Worm (Caenorhabditis elegans): ENCODE results near the gene gly-1.

The gly-1 gene

DNA sequence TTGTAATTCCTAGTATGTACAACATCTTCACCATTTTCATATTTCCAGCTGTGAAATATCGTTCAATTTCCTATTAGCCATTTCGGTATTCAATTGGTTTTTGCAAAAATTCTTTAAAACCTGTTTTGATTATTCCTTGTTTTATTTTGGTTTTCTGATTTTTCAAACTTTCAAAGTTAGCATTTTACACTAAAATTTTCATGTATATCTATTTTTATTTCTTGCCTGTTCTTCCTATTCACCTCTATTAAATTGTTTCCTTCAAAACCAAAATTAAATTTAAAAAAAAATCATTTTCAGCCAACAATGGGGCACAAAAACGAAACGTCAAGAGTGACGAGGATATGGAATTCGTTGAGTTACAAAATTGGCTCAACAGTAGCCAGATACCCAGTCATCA is 13.0 kb downstream of the gly-1 start, which contains the start of gene ptr-8:
TSS of gene ptr-8 (plus strand) at position 301 of the 400 bp plus-strand sequence.
- no peak for TF ChIP-seq dao-5 (tag; optimal IDR thresholded peaks at IDR 0.05)
- no peak for TF ChIP-seq W03F9.2 (tag; optimal IDR thresholded peaks at IDR 0.05)
- TF ChIP-seq him-1 (tag; optimal IDR thresholded peaks at IDR 0.05) = no peak

DNA sequence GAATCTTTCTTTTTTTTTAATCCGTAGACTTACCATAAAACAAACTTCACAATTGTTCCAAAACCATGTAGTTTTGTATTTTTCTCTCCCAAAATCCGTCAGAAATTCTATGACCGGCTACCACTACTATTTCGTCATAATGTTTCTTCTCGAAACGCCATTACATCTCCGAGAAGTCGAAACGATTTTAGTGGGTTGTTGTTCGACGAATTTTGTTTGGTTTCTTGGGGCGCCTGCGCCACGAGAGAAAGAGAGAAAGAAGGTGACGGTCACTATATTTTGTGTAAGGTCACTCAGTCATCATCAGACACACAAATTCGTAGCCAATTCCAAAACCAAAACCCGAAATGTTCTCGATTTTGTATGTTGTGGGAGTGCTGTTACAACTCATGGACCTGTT is 14.9 kb downstream of the gly-1 start:
- TF ChIP-seq him-1 (tag; optimal IDR thresholded peaks at IDR 0.05) (no peak), W03F9.2 (tag; optimal IDR thresholded peaks at IDR 0.05) (no peak)

DNA sequence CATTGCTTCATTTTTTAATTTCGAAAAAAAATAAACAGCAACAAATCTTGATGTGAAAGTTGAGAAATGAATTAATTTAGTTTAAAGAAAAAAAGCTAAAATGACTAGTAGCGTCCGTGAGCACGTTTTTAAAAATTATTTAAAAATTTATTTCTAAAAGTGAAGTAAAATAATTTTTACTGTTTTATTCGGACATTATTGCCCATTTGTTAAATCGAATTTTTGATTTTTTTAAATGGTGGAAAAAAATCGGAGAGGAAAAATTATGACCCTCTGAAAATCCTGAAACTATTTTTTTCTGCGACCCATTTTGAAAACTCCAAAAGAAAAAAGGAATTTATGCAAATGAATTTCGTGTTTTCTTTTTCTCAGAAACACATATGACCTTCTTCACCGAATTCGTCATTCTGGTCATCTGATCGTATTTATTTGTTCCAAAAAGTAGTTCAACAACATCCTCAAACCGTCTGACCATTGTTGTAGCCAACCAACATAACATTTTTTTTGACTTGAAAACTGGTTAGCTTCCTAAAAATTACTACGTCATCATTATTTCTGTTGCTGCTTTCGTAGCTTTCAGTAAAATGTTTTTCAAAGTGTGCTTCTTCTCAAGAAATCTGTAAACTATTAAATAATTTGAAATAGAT is 16.0 kb downstream of the gly-1 start, which contains the start of gene F44F4.3:
TSS of gene F44F4.3 (minus strand) at position 51 of the 647 bp plus-strand sequence.
- TF ChIP-seq him-1 (tag; optimal IDR thresholded peaks at IDR 0.05) = no peak
- no peak for TF ChIP-seq W03F9.2 (tag; optimal IDR thresholded peaks at IDR 0.05)
- no peak for TF ChIP-seq dao-5 (tag; optimal IDR thresholded peaks at IDR 0.05)

DNA sequence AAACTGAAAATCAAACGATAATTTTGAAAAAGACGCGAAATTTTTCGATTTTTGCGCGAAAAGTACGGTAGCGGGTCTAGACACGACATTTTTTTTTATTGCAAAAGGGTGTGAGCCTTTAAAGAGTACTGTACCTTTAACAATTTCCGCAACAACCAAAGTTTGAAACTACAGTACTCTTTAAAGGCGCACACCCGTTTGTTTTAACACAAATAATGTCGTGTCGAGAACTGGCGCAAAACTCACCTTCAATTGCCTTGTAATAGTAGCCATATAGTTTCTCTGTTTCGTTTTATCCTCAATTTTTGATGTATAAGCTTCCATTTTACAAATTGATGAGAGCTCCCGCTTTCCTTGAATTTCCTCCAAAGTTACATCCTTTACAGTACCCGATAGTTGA is 16.8 kb downstream of the gly-1 start:
- TF ChIP-seq him-1 (tag; optimal IDR thresholded peaks at IDR 0.05) (no peak), dao-5 (tag; optimal IDR thresholded peaks at IDR 0.05) (no peak), W03F9.2 (tag; optimal IDR thresholded peaks at IDR 0.05) (no peak)

- TF ChIP-seq dao-5 (tag; optimal IDR thresholded peaks at IDR 0.05) (no peak), W03F9.2 (tag; optimal IDR thresholded peaks at IDR 0.05) (no peak), him-1 (tag; optimal IDR thresholded peaks at IDR 0.05) (no peak)
Observed at ce11 chrII:10884396-10884795, 17.6 kb downstream of the gly-1 start, which contains the start of gene egg-3. Gene egg-3 (minus strand): TSS chrII:10884441.

DNA sequence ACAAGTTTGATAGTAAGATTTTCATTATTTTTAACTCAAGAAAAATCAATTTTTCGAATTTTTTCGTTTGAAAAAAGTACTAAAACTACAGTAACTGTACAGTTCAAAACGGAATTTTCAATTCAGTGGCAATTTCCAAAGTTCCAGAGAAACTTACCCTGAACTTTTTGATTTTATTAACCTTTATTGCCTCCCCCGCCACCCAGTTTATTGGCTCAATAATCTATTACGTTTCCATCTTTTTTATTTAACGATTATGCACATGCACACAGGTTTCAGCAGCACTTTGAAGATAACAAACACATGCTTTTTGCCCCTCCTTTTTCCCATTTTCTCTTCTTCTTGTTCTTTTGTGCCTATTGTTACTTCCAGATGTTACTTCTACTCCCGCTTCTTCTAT is 21.4 kb downstream of the gly-1 start, which contains the start of gene lurp-1:
TSS of gene lurp-1 (plus strand) at position 301 of the 400 bp plus-strand sequence.
- no peak for TF ChIP-seq dao-5 (tag; optimal IDR thresholded peaks at IDR 0.05)
- no peak for TF ChIP-seq him-1 (tag; optimal IDR thresholded peaks at IDR 0.05)
- no peak for TF ChIP-seq W03F9.2 (tag; optimal IDR thresholded peaks at IDR 0.05)

ce11 chrII:10873631-10874030 is 28.4 kb downstream of the gly-1 start, which contains the start of gene orc-2:
Gene orc-2 (plus strand): TSS chrII:10873931.
- TF ChIP-seq W03F9.2 (tag; optimal IDR thresholded peaks at IDR 0.05) = no peak
- no peak for TF ChIP-seq him-1 (tag; optimal IDR thresholded peaks at IDR 0.05)
- TF ChIP-seq dao-5 (tag; optimal IDR thresholded peaks at IDR 0.05) = no peak

- peak; percentile 24 for TF ChIP-seq him-1 (tag; optimal IDR thresholded peaks at IDR 0.05)
- peak; percentile 80 for TF ChIP-seq W03F9.2 (tag; optimal IDR thresholded peaks at IDR 0.05)
- no peak for TF ChIP-seq dao-5 (tag; optimal IDR thresholded peaks at IDR 0.05)
Observed at ce11 chrII:10872541-10872940, 29.5 kb downstream of the gly-1 start, which contains the start of the genes cyn-4 and copz-1. Gene cyn-4 (minus strand): TSS chrII:10872611. Gene copz-1 (plus strand): TSS chrII:10872879.

- TF ChIP-seq him-1 (tag; optimal IDR thresholded peaks at IDR 0.05) (no peak), W03F9.2 (tag; optimal IDR thresholded peaks at IDR 0.05) (no peak), dao-5 (tag; optimal IDR thresholded peaks at IDR 0.05) (no peak)
Observed at ce11 chrII:10870698-10871097, 31.3 kb downstream of the gly-1 start.

DNA sequence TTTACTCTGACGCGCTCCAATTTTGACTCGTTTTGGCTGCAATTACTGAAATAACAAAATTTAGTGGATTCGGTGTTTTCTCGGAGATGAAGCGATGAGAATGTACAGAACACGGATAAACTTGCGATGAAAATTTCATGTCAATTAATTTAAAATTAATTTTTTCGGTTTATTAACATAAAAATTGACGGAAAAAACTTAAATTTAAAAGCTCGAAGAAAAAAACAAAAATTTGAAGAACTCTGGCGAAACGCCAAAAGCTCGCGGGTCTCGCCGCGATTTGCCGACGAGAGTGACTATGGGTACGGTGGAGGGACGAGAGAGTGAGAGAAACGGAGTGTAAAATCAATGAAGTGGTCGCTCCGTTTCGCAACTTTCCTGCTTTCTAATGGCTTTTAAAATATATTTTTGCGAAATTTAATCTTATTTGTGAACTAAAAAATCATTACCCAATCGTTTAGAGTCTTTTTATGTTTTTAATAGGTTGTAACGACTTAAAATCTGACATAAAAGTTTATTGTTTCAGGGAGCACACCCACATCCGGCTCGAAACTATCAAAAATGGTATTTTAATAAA is 33.2 kb downstream of the gly-1 start, which contains the start of the genes gmps-1 and cap-2:
TSS of gene gmps-1 (minus strand) at position 51 of the 577 bp plus-strand sequence.
TSS of gene cap-2 (plus strand) at position 527 of the 577 bp plus-strand sequence.
- TF ChIP-seq W03F9.2 (tag; optimal IDR thresholded peaks at IDR 0.05) = peak; percentile 95
- no peak for TF ChIP-seq dao-5 (tag; optimal IDR thresholded peaks at IDR 0.05)
- TF ChIP-seq him-1 (tag; optimal IDR thresholded peaks at IDR 0.05) = peak; percentile 95

ce11 chrII:10867219-10867618 is 34.8 kb downstream of the gly-1 start:
- no peak for TF ChIP-seq W03F9.2 (tag; optimal IDR thresholded peaks at IDR 0.05)
- no peak for TF ChIP-seq him-1 (tag; optimal IDR thresholded peaks at IDR 0.05)
- TF ChIP-seq dao-5 (tag; optimal IDR thresholded peaks at IDR 0.05) = no peak

- no peak for TF ChIP-seq dao-5 (tag; optimal IDR thresholded peaks at IDR 0.05)
- no peak for TF ChIP-seq W03F9.2 (tag; optimal IDR thresholded peaks at IDR 0.05)
- no peak for TF ChIP-seq him-1 (tag; optimal IDR thresholded peaks at IDR 0.05)
Observed at ce11 chrII:10862749-10863656, 39.0 kb downstream of the gly-1 start.
